Fruit fly (Drosophila melanogaster) whole organism, embryonic: ENCODE measurements around the gene nrv3.

Experiments
- CG10321 ChIP-seq: fragments of 200-800 bp; sonication (Bioruptor generic); IDR thresholded peaks from 2 replicates; pipeline ENCODE4 v1.3.6; 2022; ENCODE audit warnings: missing biosample characterization, missing genetic modification characterization
- CG12659 ChIP-seq: fragments of 200-800 bp; sonication (Bioruptor generic); optimal IDR thresholded peaks from 3 replicates; lab custom pipeline; 2017; ENCODE audit warnings: mild to moderate bottlenecking, missing biosample characterization, missing genetic modification reagents, missing genetic modification characterization
- CG13287 ChIP-seq: fragments of 200-800 bp; sonication (Bioruptor generic); IDR thresholded peaks from 2 replicates; pipeline ENCODE4 v1.3.6; 2022; ENCODE audit warnings: missing biosample characterization, missing genetic modification characterization; ENCODE audit not compliant: partially characterized antibody
- CG14014 ChIP-seq: fragments of 200-800 bp; sonication (Bioruptor generic); IDR thresholded peaks from 2 replicates; pipeline ENCODE4 v1.3.6; 2022; ENCODE audit warnings: missing biosample characterization, missing genetic modification characterization
- CG15479 ChIP-seq: fragments of 200-800 bp; sonication (Bioruptor generic); optimal IDR thresholded peaks from 3 replicates; lab custom pipeline; 2019; ENCODE audit warnings: missing biosample characterization, mild to moderate bottlenecking, missing genetic modification characterization, moderate library complexity
- CG15514 ChIP-seq: fragments of 200-800 bp; sonication (Bioruptor generic); optimal IDR thresholded peaks from 3 replicates; lab custom pipeline; 2017; ENCODE audit warnings: missing biosample characterization, missing genetic modification characterization, mild to moderate bottlenecking, moderate library complexity, missing genetic modification reagents
- CG15601 ChIP-seq: fragments of 200-800 bp; sonication (Bioruptor generic); optimal IDR thresholded peaks from 3 replicates; lab custom pipeline; 2019; ENCODE audit warnings: missing biosample characterization, mild to moderate bottlenecking, missing genetic modification characterization, moderate library complexity
- CG16779 ChIP-seq: fragments of 200-800 bp; sonication (Bioruptor generic); IDR thresholded peaks from 2 replicates; pipeline ENCODE4 v1.3.6; 2022; ENCODE audit warnings: missing biosample characterization, missing genetic modification characterization
- CG17361 ChIP-seq: fragments of 200-800 bp; sonication (Bioruptor generic); IDR thresholded peaks from 3 replicates; pipeline ENCODE4 v1.3.6; 2022; ENCODE audit warnings: missing biosample characterization, missing genetic modification characterization
- CG18011 ChIP-seq: fragments of 200-800 bp; sonication (Bioruptor generic); optimal IDR thresholded peaks from 2 replicates; lab custom pipeline; 2017; ENCODE audit warnings: missing biosample characterization, missing genetic modification characterization, mild to moderate bottlenecking, moderate library complexity, missing genotype
- CG2129 ChIP-seq: fragments of 200-800 bp; sonication (Bioruptor generic); IDR thresholded peaks from 2 replicates; pipeline ENCODE4 v1.3.6; 2022; ENCODE audit warnings: missing biosample characterization, missing genetic modification characterization; ENCODE audit not compliant: partially characterized antibody
- CG2199 ChIP-seq: fragments of 200-800 bp; sonication (Bioruptor generic); IDR thresholded peaks from 3 replicates; pipeline ENCODE4 v1.3.6; 2022; ENCODE audit warnings: missing biosample characterization, missing genetic modification characterization
- CG2712 ChIP-seq: fragments of 200-800 bp; optimal IDR thresholded peaks from 3 replicates; lab custom pipeline; 2019; ENCODE audit warnings: missing biosample characterization, mild to moderate bottlenecking, missing genetic modification characterization, moderate library complexity
- CG34224 ChIP-seq: fragments of 200-800 bp; sonication (Bioruptor generic); IDR thresholded peaks from 3 replicates; pipeline ENCODE4 v1.3.6; 2022; ENCODE audit warnings: missing biosample characterization, missing genetic modification characterization; ENCODE audit not compliant: partially characterized antibody
- CG7963 ChIP-seq: fragments of 200-800 bp; sonication (Bioruptor generic); IDR thresholded peaks from 3 replicates; pipeline ENCODE4 v1.3.6; 2022; ENCODE audit warnings: missing biosample characterization, missing genetic modification characterization; ENCODE audit not compliant: partially characterized antibody
- CG8290 ChIP-seq, 3 experiments: fragments of 200-800 bp; sonication (Bioruptor generic); optimal IDR thresholded peaks; 2 replicates each; lab custom pipeline; 2016 to 2019; ENCODE audit warnings: missing biosample characterization in 3 of 3, missing genetic modification characterization in 3 of 3, mild to moderate bottlenecking in 2 of 3, moderate library complexity in 1 of 3
- CG9437 ChIP-seq: fragments of 200-800 bp; sonication (Bioruptor generic); optimal IDR thresholded peaks from 2 replicates; lab custom pipeline; 2018; ENCODE audit warnings: missing biosample characterization, mild to moderate bottlenecking, missing genetic modification characterization
- CG9797 ChIP-seq: fragments of 200-800 bp; sonication (Bioruptor generic); optimal IDR thresholded peaks from 3 replicates; lab custom pipeline; 2018; ENCODE audit warnings: missing biosample characterization, mild to moderate bottlenecking, missing genetic modification characterization
- CTCF ChIP-seq: fragments of 200-800 bp; sonication (Bioruptor generic); optimal IDR thresholded peaks from 2 replicates; lab custom pipeline; 2017; ENCODE audit warnings: missing biosample characterization, mild to moderate bottlenecking, missing genetic modification characterization, moderate library complexity
- Deaf1 ChIP-seq: fragments of 200-800 bp; optimal IDR thresholded peaks from 3 replicates; lab custom pipeline; 2019; ENCODE audit warnings: missing biosample characterization, mild to moderate bottlenecking, missing genetic modification characterization, moderate library complexity
- Lhr ChIP-seq: fragments of 200-800 bp; sonication (Bioruptor generic); optimal IDR thresholded peaks from 3 replicates; lab custom pipeline; 2017; ENCODE audit warnings: mild to moderate bottlenecking, missing biosample characterization, missing genetic modification reagents, missing genetic modification characterization
- Opbp ChIP-seq: fragments of 200-800 bp; sonication (Bioruptor generic); IDR thresholded peaks from 3 replicates; pipeline ENCODE4 v1.3.6; 2022; ENCODE audit warnings: missing biosample characterization, missing genetic modification characterization; ENCODE audit not compliant: partially characterized antibody
- Pdp1 ChIP-seq, 2 experiments: fragments of 200-800 bp; sonication (Bioruptor generic); optimal IDR thresholded peaks; 3 replicates each; lab custom pipeline; 2016; ENCODE audit warnings: missing biosample characterization in 2 of 2, missing genetic modification characterization in 2 of 2, mild to moderate bottlenecking in 1 of 2, moderate library complexity in 1 of 2
- Xbp1 ChIP-seq: fragments of 200-800 bp; sonication (Bioruptor generic); optimal IDR thresholded peaks from 3 replicates; lab custom pipeline; 2016; ENCODE audit warnings: missing biosample characterization, mild to moderate bottlenecking, missing genetic modification characterization
- YL-1 ChIP-seq: fragments of 200-800 bp; sonication (Bioruptor generic); optimal IDR thresholded peaks from 3 replicates; lab custom pipeline; 2017; ENCODE audit warnings: missing biosample characterization, mild to moderate bottlenecking, missing genetic modification characterization
- ab ChIP-seq: fragments of 200-800 bp; sonication (Bioruptor generic); optimal IDR thresholded peaks from 2 replicates; lab custom pipeline; 2016; ENCODE audit warnings: missing biosample characterization, missing genetic modification characterization
- amos ChIP-seq: fragments of 200-800 bp; sonication (Bioruptor generic); IDR thresholded peaks from 2 replicates; pipeline ENCODE4 v1.3.6; 2022; ENCODE audit warnings: missing biosample characterization, missing genetic modification characterization; ENCODE audit not compliant: partially characterized antibody
- br ChIP-seq: fragments of >200 bp; optimal IDR thresholded peaks from 2 replicates; lab custom pipeline; 2017
- cad ChIP-seq: fragments of >200 bp; optimal IDR thresholded peaks from 2 replicates; lab custom pipeline; 2017; ENCODE audit warnings: missing biosample characterization, missing genetic modification characterization
- ci ChIP-seq: fragments of 200-800 bp; sonication (Bioruptor generic); IDR thresholded peaks from 3 replicates; pipeline ENCODE4 v1.3.6; 2022; ENCODE audit warnings: missing biosample characterization, missing genetic modification characterization
- croc ChIP-seq: fragments of 200-800 bp; sonication (Bioruptor generic); conservative IDR thresholded peaks from 3 replicates; pipeline ENCODE4 v1.3.6; 2022; ENCODE audit warnings: missing biosample characterization, missing genetic modification characterization
- dm ChIP-seq: fragments of 200-800 bp; sonication (Bioruptor generic); optimal IDR thresholded peaks from 3 replicates; lab custom pipeline; 2016; ENCODE audit warnings: missing biosample characterization, missing genetic modification characterization
- dpn ChIP-seq, 2 experiments: fragments of 200-800 bp; sonication (Bioruptor generic); optimal IDR thresholded peaks; 3 replicates each; lab custom pipeline; 2016; ENCODE audit warnings: missing biosample characterization in 2 of 2, missing genetic modification characterization in 2 of 2
- gfzf ChIP-seq: fragments of 200-800 bp; sonication (Bioruptor generic); optimal IDR thresholded peaks from 2 replicates; lab custom pipeline; 2016; ENCODE audit warnings: missing biosample characterization, mild to moderate bottlenecking, missing genetic modification characterization, moderate library complexity
- grn ChIP-seq: fragments of 200-800 bp; sonication (Bioruptor generic); optimal IDR thresholded peaks from 3 replicates; lab custom pipeline; 2017; ENCODE audit warnings: missing biosample characterization, missing genetic modification characterization
- hb ChIP-seq: fragments of 200-800 bp; sonication (Bioruptor generic); IDR thresholded peaks from 3 replicates; pipeline ENCODE4 v1.3.6; 2022; ENCODE audit warnings: missing biosample characterization, missing genetic modification characterization; ENCODE audit not compliant: partially characterized antibody
- kay ChIP-seq: fragments of 200-800 bp; sonication (Bioruptor generic); optimal IDR thresholded peaks from 2 replicates; lab custom pipeline; 2016; ENCODE audit warnings: missing biosample characterization, missing genetic modification characterization
- lola ChIP-seq, 3 experiments: fragments of >200 bp in 2 of 3; fragments of 200-800 bp in 1 of 3; sonication (Bioruptor generic) in 1 of 3; optimal IDR thresholded peaks; 2 replicates each; lab custom pipeline; 2017 to 2019; ENCODE audit warnings: missing biosample characterization in 3 of 3, missing genetic modification characterization in 3 of 3, mild to moderate bottlenecking in 1 of 3, moderate library complexity in 1 of 3
- mirr ChIP-seq: fragments of 200-800 bp; sonication (Bioruptor generic); optimal IDR thresholded peaks from 3 replicates; lab custom pipeline; 2018; ENCODE audit warnings: missing biosample characterization, mild to moderate bottlenecking, missing genetic modification characterization
- mld ChIP-seq: fragments of 200-800 bp; sonication (Bioruptor generic); IDR thresholded peaks from 3 replicates; pipeline ENCODE4 v1.3.6; 2022; ENCODE audit warnings: missing biosample characterization, missing genetic modification characterization; ENCODE audit not compliant: partially characterized antibody
- onecut ChIP-seq: fragments of 200-800 bp; sonication (Bioruptor generic); IDR thresholded peaks from 2 replicates; pipeline ENCODE4 v1.3.6; 2022; ENCODE audit warnings: missing biosample characterization, missing genetic modification characterization
- pros ChIP-seq: fragments of 200-800 bp; sonication (Bioruptor generic); optimal IDR thresholded peaks from 3 replicates; lab custom pipeline; 2019; ENCODE audit warnings: missing biosample characterization, mild to moderate bottlenecking, missing genetic modification characterization, moderate library complexity
- sc ChIP-seq, 3 experiments: fragments of >200 bp in 2 of 3; fragments of 200-800 bp in 1 of 3; sonication (Bioruptor generic) in 1 of 3; optimal IDR thresholded peaks; 2 replicates in 2 of 3; 3 replicates in 1 of 3; lab custom pipeline; 2017; ENCODE audit warnings: mild to moderate bottlenecking in 1 of 3, missing biosample characterization in 1 of 3, missing genetic modification characterization in 1 of 3, missing genetic modification reagents in 1 of 3
- sisA ChIP-seq: fragments of 200-800 bp; sonication (Bioruptor generic); IDR thresholded peaks from 2 replicates; pipeline ENCODE4 v1.3.6; 2022; ENCODE audit warnings: missing biosample characterization, missing genetic modification characterization
- wek ChIP-seq: fragments of 200-800 bp; sonication (Bioruptor generic); optimal IDR thresholded peaks from 3 replicates; lab custom pipeline; 2018; ENCODE audit warnings: missing biosample characterization, mild to moderate bottlenecking, missing genetic modification characterization, moderate library complexity
- zen ChIP-seq: fragments of 200-800 bp; sonication (Bioruptor generic); optimal IDR thresholded peaks from 3 replicates; lab custom pipeline; 2018; ENCODE audit warnings: missing biosample characterization, mild to moderate bottlenecking, missing genetic modification characterization, moderate library complexity
- zen2 ChIP-seq: fragments of 200-800 bp; sonication (Bioruptor generic); IDR thresholded peaks from 3 replicates; pipeline ENCODE4 v1.3.6; 2022; ENCODE audit warnings: missing biosample characterization, missing genetic modification characterization; ENCODE audit not compliant: partially characterized antibody

Gene nrv3

DNA sequence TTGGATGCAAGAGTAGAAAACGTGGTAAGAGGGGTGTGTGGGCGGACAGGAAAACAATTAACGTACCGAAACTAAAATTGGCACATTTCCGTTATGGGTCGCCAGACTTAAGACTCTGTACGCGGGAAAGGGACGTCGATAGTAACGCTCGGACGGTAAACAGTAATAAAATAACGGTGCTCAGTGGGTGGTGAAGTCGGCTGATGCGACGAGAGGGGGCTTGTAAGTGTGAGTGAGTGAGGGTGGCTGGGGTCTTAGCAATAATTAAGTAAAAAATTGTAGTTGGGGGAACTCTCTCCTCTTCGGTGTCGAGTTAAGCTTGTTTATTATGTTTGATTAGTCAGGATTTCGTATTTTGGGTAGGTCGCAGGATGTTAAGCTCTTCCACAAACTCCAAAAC lies 38.1 kb upstream of the nrv3 start:
- TF ChIP-seq CG2199 (GFP tag; lab: Robert Waterston, UW) (0 out of 3 replicates have a peak, but pooled peaks have one; percentile 51), CG10321 (GFP tag; lab: Robert Waterston, UW) (peak; percentile 55), br (no peak), ab (GFP tag; lab: Kevin White, UChicago) (no peak), CG14014 (no peak), cad (peak; percentile 46), zen (peak; percentile 35), sisA (GFP tag; lab: Robert Waterston, UW) (no peak), lola (GFP tag; optimal IDR thresholded peaks at IDR 0.05; lab: Kevin White, UChicago) (no peak), wek (GFP tag; lab: Kevin White, UChicago) (no peak), mld (GFP tag; lab: Robert Waterston, UW) (no peak), sc (optimal IDR thresholded peaks at IDR 0.05; lab: Kevin White, UChicago) (no peak), sc (GFP tag; optimal IDR thresholded peaks at IDR 0.05; lab: Kevin White, UChicago) (no peak), ci (GFP tag; lab: Robert Waterston, UW) (no peak), Xbp1 (GFP tag; lab: Kevin White, UChicago) (no peak)

- TF ChIP-seq CG13287 (GFP tag; lab: Robert Waterston, UW) (peak; percentile 89), Deaf1 (tag; lab: Kevin White, UChicago) (peak; percentile 12), mirr (GFP tag; lab: Kevin White, UChicago) (no peak), dm (GFP tag; lab: Kevin White, UChicago) (peak; percentile 48), YL-1 (GFP tag; lab: Kevin White, UChicago) (peak; percentile 1), CG16779 (no peak), CG17361 (GFP tag; lab: Robert Waterston, UW) (peak; percentile 60; the same call in 2 of the 3 replicates), gfzf (GFP tag; lab: Kevin White, UChicago) (peak; percentile 40), onecut (GFP tag; lab: Robert Waterston, UW) (no peak), croc (GFP tag; lab: Robert Waterston, UW) (no peak), CG2712 (tag; lab: Kevin White, UChicago) (peak; percentile 32), CG15514 (GFP tag; lab: Kevin White, UChicago) (peak; percentile 27), CG15601 (tag; lab: Kevin White, UChicago) (peak; percentile 43), amos (GFP tag; lab: Robert Waterston, UW) (peak; percentile 96), CG12659 (GFP tag; lab: Kevin White, UChicago) (peak; percentile 86), Opbp (peak; percentile 90), CG9437 (GFP tag; lab: Kevin White, UChicago) (no peak), CG15479 (GFP tag; lab: Kevin White, UChicago) (peak; percentile 33), Pdp1 (GFP tag; optimal IDR thresholded peaks at IDR 0.05; lab: Kevin White, UChicago) (peak in 1 of 2 experiments; percentile 94), CG8290 (GFP tag; optimal IDR thresholded peaks at IDR 0.05; lab: Kevin White, UChicago) (peak; percentile 45), CG8290 (tag; optimal IDR thresholded peaks at IDR 0.05; lab: Kevin White, UChicago) (peak in 1 of 2 experiments; percentile 39), grn (GFP tag; lab: Kevin White, UChicago) (peak; percentile 95), CG7963 (peak; percentile 92), Lhr (GFP tag; lab: Kevin White, UChicago) (peak; percentile 72), dpn (GFP tag; optimal IDR thresholded peaks at IDR 0.05; lab: Kevin White, UChicago) (peak in 1 of 2 experiments; percentile 12), CG9797 (GFP tag; lab: Kevin White, UChicago) (peak; percentile 14), hb (GFP tag; lab: Robert Waterston, UW) (peak; percentile 93), CG34224 (GFP tag; lab: Robert Waterston, UW) (peak; percentile 90), CTCF (GFP tag; lab: Kevin White, UChicago) (peak; percentile 66), CG18011 (GFP tag; lab: Kevin White, UChicago) (peak; percentile 16), pros (GFP tag; lab: Kevin White, UChicago) (no peak), kay (GFP tag; lab: Kevin White, UChicago) (peak; percentile 24), zen2 (GFP tag; lab: Robert Waterston, UW) (peak; percentile 64; the same call in 1 of the 3 replicates), CG2129 (peak; percentile 78)
Observed at dm6 chr2L:21344203-21344753, 35.5 kb upstream of the nrv3 start, which contains the start of gene Tsp39D. TSS of gene Tsp39D (plus strand) at chr2L:21344607.
